Worm (Caenorhabditis elegans) whole organism, L4 larva: ENCODE results near the gene oac-20.
"Not testable (repeated sequence)": the region's sequence is repeated elsewhere in the genome, so short reads cannot be mapped to it uniquely, and the experiment has no call there.

ENCODE experiments used
- D1046.2 ChIP-seq: fragments of 200-800 bp; sonication (Bioruptor generic); IDR thresholded peaks from 2 replicates; pipeline ENCODE4 v1.3.6; 2022; ENCODE audit warnings: missing genetic modification characterization, missing compliant biosample characterization
- F37D6.2 ChIP-seq: sonication (generic microtip); optimal IDR thresholded peaks from 2 replicates; lab custom pipeline; 2016; ENCODE audit warnings: mild to moderate bottlenecking, missing genetic modification characterization, missing compliant biosample characterization
- F49E8.2 ChIP-seq: sonication (generic microtip); optimal IDR thresholded peaks from 2 replicates; lab custom pipeline; 2016; ENCODE audit warnings: missing compliant biosample characterization, mild to moderate bottlenecking, missing genetic modification characterization, borderline replicate concordance
- Y48G9A.11 ChIP-seq: fragments of 200-800 bp; sonication (Bioruptor generic); IDR thresholded peaks from 2 replicates; pipeline ENCODE4 v1.3.6; 2022; ENCODE audit warnings: missing genetic modification reagents, missing genetic modification characterization, missing compliant biosample characterization
- attf-4 ChIP-seq: sonication (generic microtip); optimal IDR thresholded peaks from 3 replicates; lab custom pipeline; 2017; ENCODE audit warnings: missing biosample characterization, missing genetic modification characterization
- ces-1 ChIP-seq: fragments of 150-350 bp; sonication (generic microtip); optimal IDR thresholded peaks from 4 replicates; lab custom pipeline; 2014; ENCODE audit warnings: missing biosample characterization, missing genetic modification reagents, missing genetic modification characterization
- dmd-6 ChIP-seq: fragments of 200-800 bp; sonication (Bioruptor generic); IDR thresholded peaks from 2 replicates; pipeline ENCODE4 v1.3.6; 2022; ENCODE audit warnings: missing genetic modification reagents, missing genetic modification characterization, missing compliant biosample characterization
- dpl-1 ChIP-seq: fragments of 150-350 bp; optimal IDR thresholded peaks from 2 replicates; lab custom pipeline; 2014; ENCODE audit warnings: missing biosample characterization, missing genetic modification reagents, missing genetic modification characterization
- dve-1 ChIP-seq: sonication (generic microtip); optimal IDR thresholded peaks from 2 replicates; lab custom pipeline; 2017; ENCODE audit warnings: antibody characterized with exemption, mild to moderate bottlenecking, missing genetic modification characterization, missing compliant biosample characterization; ENCODE audit not compliant: insufficient read depth
- egl-43 ChIP-seq: fragments of 200-800 bp; sonication (Bioruptor generic); IDR thresholded peaks from 2 replicates; pipeline ENCODE4 v1.3.6; 2022; ENCODE audit warnings: missing genetic modification reagents, missing genetic modification characterization, missing compliant biosample characterization
- fkh-10 ChIP-seq: fragments of 150-350 bp; optimal IDR thresholded peaks from 2 replicates; lab custom pipeline; 2014; ENCODE audit warnings: missing biosample characterization, missing genetic modification reagents, missing genetic modification characterization
- gei-8 ChIP-seq: fragments of 200-800 bp; sonication (Bioruptor generic); optimal IDR thresholded peaks from 2 replicates; lab custom pipeline; 2018; ENCODE audit warnings: mild to moderate bottlenecking, missing genetic modification characterization, missing compliant biosample characterization
- hif-1 ChIP-seq, 2 experiments: sonication (generic microtip); optimal IDR thresholded peaks; 2 replicates each; lab custom pipeline; 2016 to 2017; ENCODE audit warnings: missing compliant biosample characterization in 2 of 2, missing genetic modification characterization in 2 of 2, missing genetic modification reagents in 2 of 2, missing genotype in 2 of 2, mild to moderate bottlenecking in 1 of 2
- hlh-30 ChIP-seq: sonication (generic microtip); optimal IDR thresholded peaks from 2 replicates; lab custom pipeline; 2017; ENCODE audit warnings: antibody characterized with exemption, mild to moderate bottlenecking, missing genetic modification characterization, missing compliant biosample characterization; ENCODE audit not compliant: insufficient read depth
- hmg-1.1 ChIP-seq: fragments of 200-800 bp; sonication (Bioruptor generic); IDR thresholded peaks from 2 replicates; pipeline ENCODE4 v1.3.6; 2022; ENCODE audit warnings: missing genetic modification reagents, missing genetic modification characterization, missing compliant biosample characterization
- lsy-2 ChIP-seq, 2 experiments: fragments of 150-350 bp in 1 of 2; sonication (generic microtip) in 1 of 2; optimal IDR thresholded peaks; 2 replicates each; lab custom pipeline; 2014 to 2017; ENCODE audit warnings: missing biosample characterization in 2 of 2, missing genetic modification characterization in 2 of 2
- madf-5 ChIP-seq, 2 experiments: fragments of 200-800 bp; sonication (Bioruptor generic); IDR thresholded peaks; 2 replicates each; pipeline ENCODE4 v1.3.6; 2022; ENCODE audit warnings: missing compliant biosample characterization in 2 of 2, missing genetic modification characterization in 2 of 2
- madf-9 ChIP-seq: fragments of 200-800 bp; sonication (Bioruptor generic); conservative IDR thresholded peaks from 2 replicates; pipeline ENCODE4 v1.3.6; 2022; ENCODE audit warnings: missing genetic modification reagents, missing genetic modification characterization, missing compliant biosample characterization
- mdt-29 ChIP-seq: fragments of 200-800 bp; sonication (Bioruptor generic); IDR thresholded peaks from 2 replicates; pipeline ENCODE4 v1.3.6; 2022; ENCODE audit warnings: missing genetic modification reagents, missing genetic modification characterization, missing compliant biosample characterization
- mxl-3 ChIP-seq: fragments of 200-800 bp; sonication (Bioruptor generic); optimal IDR thresholded peaks from 2 replicates; lab custom pipeline; 2018; ENCODE audit warnings: mild to moderate bottlenecking, missing genetic modification characterization, missing compliant biosample characterization
- nhr-11 ChIP-seq: fragments of 150-350 bp; optimal IDR thresholded peaks from 2 replicates; lab custom pipeline; 2014; ENCODE audit warnings: missing biosample characterization, missing genetic modification characterization
- nhr-111 ChIP-seq: fragments of 200-800 bp; sonication (Bioruptor generic); optimal IDR thresholded peaks from 2 replicates; lab custom pipeline; 2018; ENCODE audit warnings: mild to moderate bottlenecking, missing genetic modification characterization, missing compliant biosample characterization
- nhr-25 ChIP-seq: sonication (generic microtip); optimal IDR thresholded peaks from 2 replicates; lab custom pipeline; 2017; ENCODE audit warnings: missing genetic modification characterization, mild to moderate bottlenecking, missing compliant biosample characterization, antibody characterized with exemption, moderate library complexity, borderline replicate concordance; ENCODE audit not compliant: insufficient read depth
- nhr-42 ChIP-seq: fragments of 200-800 bp; sonication (Bioruptor generic); IDR thresholded peaks from 2 replicates; pipeline ENCODE4 v1.3.6; 2022; ENCODE audit warnings: missing genetic modification characterization, missing compliant biosample characterization
- nhr-48 ChIP-seq: sonication (generic microtip); optimal IDR thresholded peaks from 2 replicates; lab custom pipeline; 2016; ENCODE audit warnings: mild to moderate bottlenecking, missing genetic modification characterization, missing compliant biosample characterization
- nhr-76 ChIP-seq: fragments of 150-350 bp; optimal IDR thresholded peaks from 2 replicates; lab custom pipeline; 2014; ENCODE audit warnings: missing biosample characterization, missing genetic modification characterization
- nhr-77 ChIP-seq: fragments of 150-350 bp; optimal IDR thresholded peaks from 2 replicates; lab custom pipeline; 2014; ENCODE audit warnings: missing biosample characterization, missing genetic modification characterization
- php-3 ChIP-seq: fragments of 200-800 bp; sonication (Bioruptor generic); IDR thresholded peaks from 2 replicates; pipeline ENCODE4 v1.3.6; 2022; ENCODE audit warnings: missing genetic modification reagents, missing genetic modification characterization, missing compliant biosample characterization
- pqm-1 ChIP-seq: sonication (generic microtip); optimal IDR thresholded peaks from 2 replicates; lab custom pipeline; 2017; ENCODE audit warnings: missing biosample characterization, missing genetic modification characterization
- rbr-2 ChIP-seq: sonication (generic microtip); optimal IDR thresholded peaks from 2 replicates; lab custom pipeline; 2016; ENCODE audit warnings: missing genotype, missing genetic modification characterization, missing compliant biosample characterization
- set-16 ChIP-seq: fragments of 200-800 bp; sonication (Bioruptor generic); IDR thresholded peaks from 2 replicates; pipeline ENCODE4 v1.3.6; 2022; ENCODE audit warnings: missing genetic modification reagents, missing genetic modification characterization, missing compliant biosample characterization
- spr-3 ChIP-seq: fragments of 200-800 bp; sonication (Bioruptor generic); optimal IDR thresholded peaks from 2 replicates; lab custom pipeline; 2018; ENCODE audit warnings: mild to moderate bottlenecking, missing genetic modification characterization, missing compliant biosample characterization
- tra-1 ChIP-seq: fragments of 200-800 bp; sonication (Bioruptor generic); IDR thresholded peaks from 2 replicates; pipeline ENCODE4 v1.3.6; 2022; ENCODE audit warnings: missing genetic modification reagents, missing genetic modification characterization, missing compliant biosample characterization
- unc-62 ChIP-seq, 3 experiments: fragments of 150-350 bp in 1 of 3; sonication (generic microtip); optimal IDR thresholded peaks in 2 of 3; peaks in 1 of 3; 1 replicate in 1 of 3; 2 replicates in 2 of 3; lab custom pipeline; 2014 to 2017; ENCODE audit warnings: missing biosample characterization in 3 of 3, missing genetic modification characterization in 3 of 3, missing genetic modification reagents in 3 of 3, missing genotype in 1 of 3
- ztf-11 ChIP-seq: fragments of 150-350 bp; optimal IDR thresholded peaks from 2 replicates; lab custom pipeline; 2014; ENCODE audit warnings: missing biosample characterization, missing genetic modification characterization
- ztf-7 ChIP-seq: fragments of 150-350 bp; optimal IDR thresholded peaks from 2 replicates; lab custom pipeline; 2014; ENCODE audit warnings: missing biosample characterization, missing genetic modification characterization

Gene oac-20

ce11 chrV:15978232-15978764 is at the start of gene oac-20:
Gene oac-20, plus strand, starts transcription at chrV:15978714.
- TF ChIP-seq nhr-25 = no peak
- TF ChIP-seq madf-9 (GFP tag; lab: Robert Waterston, UW) = no peak
- no peak for TF ChIP-seq mxl-3 (GFP tag; lab: Kevin White, UChicago)
- peak; percentile 66 for TF ChIP-seq php-3 (GFP tag; lab: Robert Waterston, UW)
- no peak for TF ChIP-seq hmg-1.1
- peak; percentile 16 for TF ChIP-seq nhr-48 (tag; lab: Kevin White, UChicago)
- TF ChIP-seq gei-8 (GFP tag; lab: Kevin White, UChicago) = no peak
- TF ChIP-seq attf-4 (tag; lab: Kevin White, UChicago) = no peak
- no peak for TF ChIP-seq nhr-11
- TF ChIP-seq ztf-11 = no peak
- no peak for TF ChIP-seq mdt-29 (GFP tag; lab: Robert Waterston, UW)
- no peak for TF ChIP-seq hif-1 (tag; optimal IDR thresholded peaks at IDR 0.05; lab: Kevin White, UChicago)
- TF ChIP-seq dmd-6 (GFP tag; lab: Robert Waterston, UW) = peak; percentile 96
- no peak for TF ChIP-seq nhr-76 (tag; lab: Kevin White, UChicago)
- TF ChIP-seq dve-1 (tag; lab: Kevin White, UChicago) = no peak
- TF ChIP-seq madf-5 (GFP tag; IDR thresholded peaks at IDR 0.05; lab: Robert Waterston, UW) = no peak
- peak; percentile 61 for TF ChIP-seq nhr-77
- no peak for TF ChIP-seq F37D6.2 (tag; lab: Kevin White, UChicago)
- no peak for TF ChIP-seq lsy-2 (tag; optimal IDR thresholded peaks at IDR 0.05; lab: Kevin White, UChicago)
- TF ChIP-seq pqm-1 (tag; lab: Kevin White, UChicago) = peak; percentile 90
- TF ChIP-seq tra-1 (GFP tag; lab: Robert Waterston, UW) = 0 out of 2 replicates have a peak, but pooled peaks have one; percentile 58
- no peak for TF ChIP-seq ces-1 (GFP tag; lab: Kevin White, UChicago)

- TF ChIP-seq rbr-2 (tag; lab: Kevin White, UChicago); nhr-77; nhr-111 (GFP tag; lab: Kevin White, UChicago): not testable (repeated sequence)
Observed at ce11 chrV:15929882-15930281, 48.6 kb upstream of the oac-20 start, which contains the start of gene srbc-77. Gene srbc-77, plus strand, starts transcription at chrV:15930182.

- no peak for TF ChIP-seq Y48G9A.11 (GFP tag; lab: Robert Waterston, UW)
- TF ChIP-seq ztf-11 = no peak
- TF ChIP-seq rbr-2 (tag; lab: Kevin White, UChicago) = no peak
- no peak for TF ChIP-seq ces-1 (GFP tag; lab: Kevin White, UChicago)
- no peak for TF ChIP-seq spr-3 (GFP tag; lab: Kevin White, UChicago)
- no peak for TF ChIP-seq fkh-10 (GFP tag; lab: Kevin White, UChicago)
- TF ChIP-seq nhr-77 = no peak
- no peak for TF ChIP-seq ztf-7
- TF ChIP-seq nhr-42 (GFP tag; lab: Robert Waterston, UW) = no peak
- no peak for TF ChIP-seq hlh-30 (tag; lab: Kevin White, UChicago)
- TF ChIP-seq dpl-1 (GFP tag; lab: Kevin White, UChicago) = no peak
- TF ChIP-seq lsy-2 (tag; optimal IDR thresholded peaks at IDR 0.05; lab: Kevin White, UChicago) = no peak
- no peak for TF ChIP-seq D1046.2
- no peak for TF ChIP-seq set-16
- no peak for TF ChIP-seq F49E8.2 (tag; lab: Kevin White, UChicago)
Observed at ce11 chrV:15932390-15932789, 46.1 kb upstream of the oac-20 start, which contains the start of gene srw-26. Gene srw-26, minus strand, starts transcription at chrV:15932490.

ce11 chrV:15940254-15940653 is 38.3 kb upstream of the oac-20 start, which contains the start of gene srw-55:
Gene srw-55, minus strand, starts transcription at chrV:15940354.
- TF ChIP-seq tra-1 (GFP tag; lab: Robert Waterston, UW) (no peak), unc-62 (GFP tag; optimal IDR thresholded peaks at IDR 0.05 in 1 of 2; lab: Kevin White, UChicago) (peak in 1 of 2 experiments; percentile 66), unc-62 (tag; optimal IDR thresholded peaks at IDR 0.05; lab: Kevin White, UChicago) (no peak), nhr-76 (tag; lab: Kevin White, UChicago) (no peak), egl-43 (GFP tag; lab: Robert Waterston, UW) (no peak)
